Worm (Caenorhabditis elegans): Measurements from ENCODE around the gene C50F7.6.

- TF ChIP-seq ama-1 (optimal IDR thresholded peaks at IDR 0.05) (no peak), aly-1 (tag; optimal IDR thresholded peaks at IDR 0.05) (no peak), hmbx-1 (tag; optimal IDR thresholded peaks at IDR 0.05) (no peak), flt-1 (GFP tag; IDR thresholded peaks at IDR 0.05) (no peak), B0310.2 (tag; optimal IDR thresholded peaks at IDR 0.05) (no peak), tbx-11 (GFP tag; IDR thresholded peaks at IDR 0.05) (no peak)
Observed at ce11 chrIV:7759527-7759926, 36.5 kb upstream of the C50F7.6 start, which contains the start of gene dsb-3.
